Fruit fly (Drosophila melanogaster) whole organism, pupa: ENCODE results near the gene Strump.

ENCODE experiments used
- CG10348 ChIP-seq: fragments of 200-800 bp; sonication (Bioruptor generic); IDR thresholded peaks from 2 replicates; pipeline ENCODE4 v1.3.6; 2022; ENCODE audit warnings: missing biosample characterization, missing genetic modification characterization
- D1 ChIP-seq: fragments of 200-800 bp; sonication (Bioruptor generic); optimal IDR thresholded peaks from 2 replicates; lab custom pipeline; 2018; ENCODE audit warnings: missing biosample characterization, mild to moderate bottlenecking, missing genetic modification characterization, moderate library complexity
- EcR ChIP-seq: fragments of 200-800 bp; sonication (Bioruptor generic); optimal IDR thresholded peaks from 3 replicates; lab custom pipeline; 2019; ENCODE audit warnings: missing biosample characterization, missing genetic modification characterization, mild to moderate bottlenecking, moderate library complexity, missing genetic modification reagents

DNA sequence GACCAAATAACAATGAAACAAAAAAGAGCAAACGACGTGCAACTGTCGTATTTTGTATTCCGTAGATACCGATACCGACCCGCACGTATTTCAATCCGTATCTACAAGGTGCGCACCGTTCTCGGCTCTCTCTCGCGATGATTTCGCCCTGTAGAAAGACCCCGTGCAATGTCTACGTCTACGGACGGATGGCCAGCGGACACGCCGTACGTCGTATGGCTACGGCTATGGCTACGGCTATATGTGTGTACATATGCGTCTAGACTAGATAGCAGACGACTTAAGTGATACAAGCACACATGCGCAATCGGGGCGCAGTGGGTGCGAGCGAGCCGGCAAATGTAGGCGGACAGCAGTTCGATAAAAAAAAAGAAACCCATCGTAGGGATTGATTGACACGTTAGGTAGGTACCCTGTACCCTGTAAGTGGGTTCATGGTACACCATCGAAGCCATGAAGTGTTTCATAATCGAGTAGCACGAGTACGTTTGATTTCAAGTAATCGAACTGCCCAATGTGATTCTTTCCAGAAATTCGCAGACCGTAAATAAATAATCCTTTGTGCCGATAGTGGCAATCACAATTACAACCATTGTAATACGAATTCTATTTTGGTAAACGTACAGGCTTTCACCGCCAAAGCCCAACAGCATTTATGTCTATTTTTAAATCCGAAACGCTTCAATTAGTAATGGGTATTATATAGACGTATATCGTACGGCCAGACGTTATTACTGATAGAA lies 27.8 kb downstream of the Strump start:
- no peak for TF ChIP-seq D1
- TF ChIP-seq CG10348 (GFP tag; lab: Robert Waterston, UW) = no peak
- TF ChIP-seq EcR (GFP tag; lab: Kevin White, UChicago) = no peak
